Fruit fly (Drosophila melanogaster) whole organism, embryonic: ENCODE data around the gene Cyp313a2.
A peak's percentile ranks its signal among the peaks of the same experiment; 100 is the strongest.

Experiments
- Ada2b ChIP-seq: fragments of 200-800 bp; sonication (Bioruptor generic); IDR thresholded peaks from 2 replicates; pipeline ENCODE4 v1.3.6; 2022; ENCODE audit warnings: missing biosample characterization, missing genetic modification characterization
- Atf-2 ChIP-seq: fragments of 200-800 bp; sonication (Bioruptor generic); optimal IDR thresholded peaks from 2 replicates; lab custom pipeline; 2016; ENCODE audit warnings: missing biosample characterization, missing genetic modification characterization
- Bgb ChIP-seq: fragments of 200-800 bp; sonication (Bioruptor generic); IDR thresholded peaks from 2 replicates; pipeline ENCODE4 v1.3.6; 2022; ENCODE audit warnings: missing biosample characterization, missing genetic modification characterization; ENCODE audit not compliant: partially characterized antibody
- CG11456 ChIP-seq: fragments of 200-800 bp; sonication (Bioruptor generic); IDR thresholded peaks from 3 replicates; pipeline ENCODE4 v1.3.6; 2022; ENCODE audit warnings: missing biosample characterization, missing genetic modification characterization
- CG15269 ChIP-seq: fragments of 200-800 bp; sonication (Bioruptor generic); optimal IDR thresholded peaks from 2 replicates; lab custom pipeline; 2018; ENCODE audit warnings: missing biosample characterization, mild to moderate bottlenecking, missing genetic modification characterization, moderate library complexity
- CG17359 ChIP-seq: fragments of 200-800 bp; sonication (Bioruptor generic); optimal IDR thresholded peaks from 3 replicates; lab custom pipeline; 2018; ENCODE audit warnings: missing biosample characterization, mild to moderate bottlenecking, missing genetic modification characterization, moderate library complexity
- CG17361 ChIP-seq: fragments of 200-800 bp; sonication (Bioruptor generic); IDR thresholded peaks from 3 replicates; pipeline ENCODE4 v1.3.6; 2022; ENCODE audit warnings: missing biosample characterization, missing genetic modification characterization
- CG17568 ChIP-seq: fragments of 200-800 bp; sonication (Bioruptor generic); optimal IDR thresholded peaks from 2 replicates; lab custom pipeline; 2018; ENCODE audit warnings: missing biosample characterization, mild to moderate bottlenecking, missing genetic modification characterization, moderate library complexity
- CG2120 ChIP-seq: fragments of 200-800 bp; sonication (Bioruptor generic); optimal IDR thresholded peaks from 3 replicates; lab custom pipeline; 2016; ENCODE audit warnings: missing biosample characterization, missing genetic modification characterization
- CG32532 ChIP-seq: fragments of 200-800 bp; sonication (Bioruptor generic); IDR thresholded peaks from 2 replicates; pipeline ENCODE4 v1.3.6; 2022; ENCODE audit warnings: missing biosample characterization, missing genetic modification characterization
- CG42726 ChIP-seq: fragments of 200-800 bp; sonication (Bioruptor generic); IDR thresholded peaks from 2 replicates; pipeline ENCODE4 v1.3.6; 2022; ENCODE audit warnings: missing biosample characterization, missing genetic modification characterization; ENCODE audit not compliant: partially characterized antibody
- CG4360 ChIP-seq: fragments of 200-800 bp; sonication (Bioruptor generic); IDR thresholded peaks from 2 replicates; pipeline ENCODE4 v1.3.6; 2022; ENCODE audit warnings: missing biosample characterization, missing genetic modification characterization
- CG5953 ChIP-seq: fragments of 200-800 bp; sonication (Bioruptor generic); IDR thresholded peaks from 2 replicates; pipeline ENCODE4 v1.3.6; 2022; ENCODE audit warnings: missing biosample characterization, missing genetic modification characterization
- CG6272 ChIP-seq: fragments of 200-800 bp; sonication (Bioruptor generic); IDR thresholded peaks from 2 replicates; pipeline ENCODE4 v1.3.6; 2022; ENCODE audit warnings: missing biosample characterization, missing genetic modification characterization
- CG7928 ChIP-seq: fragments of 200-800 bp; sonication (Bioruptor generic); optimal IDR thresholded peaks from 2 replicates; lab custom pipeline; 2017; ENCODE audit warnings: missing biosample characterization, mild to moderate bottlenecking, missing genetic modification characterization
- CG8388 ChIP-seq: fragments of 200-800 bp; sonication (Bioruptor generic); optimal IDR thresholded peaks from 2 replicates; lab custom pipeline; 2019; ENCODE audit warnings: missing biosample characterization, mild to moderate bottlenecking, missing genetic modification characterization, moderate library complexity
- CG9876 ChIP-seq: fragments of 200-800 bp; sonication (Bioruptor generic); optimal IDR thresholded peaks from 2 replicates; lab custom pipeline; 2016; ENCODE audit warnings: missing biosample characterization, missing genetic modification characterization
- CoRest ChIP-seq: fragments of 200-800 bp; sonication (Bioruptor generic); optimal IDR thresholded peaks from 3 replicates; lab custom pipeline; 2018; ENCODE audit warnings: missing biosample characterization, mild to moderate bottlenecking, missing genetic modification characterization, moderate library complexity
- D19B ChIP-seq: fragments of 200-800 bp; sonication (Bioruptor generic); optimal IDR thresholded peaks from 2 replicates; lab custom pipeline; 2017; ENCODE audit warnings: missing biosample characterization, mild to moderate bottlenecking, missing genetic modification characterization
- E2f2 ChIP-seq: fragments of 200-800 bp; sonication (Bioruptor generic); IDR thresholded peaks from 2 replicates; pipeline ENCODE4 v1.3.6; 2022; ENCODE audit warnings: missing biosample characterization, missing genetic modification characterization
- Elba2 ChIP-seq: fragments of 200-800 bp; sonication (Bioruptor generic); optimal IDR thresholded peaks from 3 replicates; lab custom pipeline; 2016; ENCODE audit warnings: missing biosample characterization, missing genetic modification characterization
- Fer1 ChIP-seq: fragments of 200-800 bp; sonication (Bioruptor generic); optimal IDR thresholded peaks from 2 replicates; lab custom pipeline; 2017; ENCODE audit warnings: missing biosample characterization, mild to moderate bottlenecking, missing genetic modification characterization
- HmgD ChIP-seq: fragments of 200-800 bp; sonication (Bioruptor generic); optimal IDR thresholded peaks from 3 replicates; lab custom pipeline; 2016; ENCODE audit warnings: missing biosample characterization, missing genetic modification characterization
- HmgZ ChIP-seq: fragments of 200-800 bp; sonication (Bioruptor generic); optimal IDR thresholded peaks from 2 replicates; lab custom pipeline; 2018; ENCODE audit warnings: missing biosample characterization, mild to moderate bottlenecking, missing genetic modification characterization
- Hmx ChIP-seq: fragments of 200-800 bp; sonication (Bioruptor generic); optimal IDR thresholded peaks from 2 replicates; lab custom pipeline; 2016; ENCODE audit warnings: missing biosample characterization, missing genetic modification characterization
- Hr51 ChIP-seq, 2 experiments: fragments of 200-800 bp; sonication (Bioruptor generic); optimal IDR thresholded peaks; 2 replicates in 1 of 2; 3 replicates in 1 of 2; lab custom pipeline; 2016 to 2018; ENCODE audit warnings: missing biosample characterization in 2 of 2, missing genetic modification characterization in 2 of 2, mild to moderate bottlenecking in 1 of 2, moderate library complexity in 1 of 2
- Hr78 ChIP-seq, 2 experiments: fragments of 200-800 bp in 1 of 2; fragments of >200 bp in 1 of 2; sonication (Bioruptor generic) in 1 of 2; optimal IDR thresholded peaks; 2 replicates each; lab custom pipeline; 2017 to 2019; ENCODE audit warnings: missing biosample characterization in 2 of 2, missing genetic modification characterization in 2 of 2, mild to moderate bottlenecking in 1 of 2, moderate library complexity in 1 of 2
- Med ChIP-seq: fragments of 200-800 bp; sonication (Bioruptor generic); peaks from one replicate; lab custom pipeline; 2016; ENCODE audit warnings: missing biosample characterization, missing genetic modification characterization, mild to moderate bottlenecking, inconsistent platforms, moderate library complexity
- Oli ChIP-seq: fragments of 200-800 bp; sonication (Bioruptor generic); optimal IDR thresholded peaks from 2 replicates; lab custom pipeline; 2018; ENCODE audit warnings: missing biosample characterization, mild to moderate bottlenecking, missing genetic modification characterization, moderate library complexity
- Rfx ChIP-seq: fragments of 200-800 bp; sonication (Bioruptor generic); IDR thresholded peaks from 2 replicates; pipeline ENCODE4 v1.3.6; 2022; ENCODE audit warnings: missing biosample characterization, missing genetic modification characterization
- bigmax ChIP-seq: fragments of 200-800 bp; sonication (Bioruptor generic); optimal IDR thresholded peaks from 2 replicates; lab custom pipeline; 2018; ENCODE audit warnings: missing biosample characterization, mild to moderate bottlenecking, missing genetic modification characterization
- bsh ChIP-seq, 2 experiments: fragments of 200-800 bp; sonication (Bioruptor generic); optimal IDR thresholded peaks; 2 replicates each; lab custom pipeline; 2017 to 2018; ENCODE audit warnings: mild to moderate bottlenecking in 2 of 2, missing biosample characterization in 2 of 2, missing genetic modification characterization in 2 of 2, moderate library complexity in 1 of 2
- btn ChIP-seq: fragments of 200-800 bp; sonication (Bioruptor generic); optimal IDR thresholded peaks from 2 replicates; lab custom pipeline; 2016; ENCODE audit warnings: missing biosample characterization, missing genetic modification characterization
- da ChIP-seq: fragments of 200-800 bp; sonication (Bioruptor generic); optimal IDR thresholded peaks from 2 replicates; lab custom pipeline; 2016; ENCODE audit warnings: missing biosample characterization, missing genetic modification characterization
- eve ChIP-seq, 2 experiments: fragments of >200 bp; optimal IDR thresholded peaks; 2 replicates each; lab custom pipeline; 2017; ENCODE audit warnings: missing biosample characterization in 2 of 2, missing genetic modification characterization in 2 of 2
- ewg ChIP-seq: fragments of 200-800 bp; sonication (Bioruptor generic); optimal IDR thresholded peaks from 3 replicates; lab custom pipeline; 2017; ENCODE audit warnings: mild to moderate bottlenecking, missing biosample characterization, missing genetic modification reagents, missing genetic modification characterization
- ftz-f1 ChIP-seq: fragments of 200-800 bp; sonication (Bioruptor generic); optimal IDR thresholded peaks from 2 replicates; lab custom pipeline; 2016; ENCODE audit warnings: missing biosample characterization, missing genetic modification characterization
- fu2 ChIP-seq: fragments of 200-800 bp; sonication (Bioruptor generic); optimal IDR thresholded peaks from 2 replicates; lab custom pipeline; 2016; ENCODE audit warnings: missing biosample characterization, missing genetic modification characterization
- inv ChIP-seq: fragments of 200-800 bp; sonication (Bioruptor generic); IDR thresholded peaks from 2 replicates; pipeline ENCODE4 v1.3.6; 2022; ENCODE audit warnings: missing biosample characterization, missing genetic modification characterization; ENCODE audit not compliant: partially characterized antibody
- ken ChIP-seq: fragments of 200-800 bp; sonication (Bioruptor generic); IDR thresholded peaks from 3 replicates; pipeline ENCODE4 v1.3.6; 2022; ENCODE audit warnings: missing biosample characterization, missing genetic modification characterization
- knrl ChIP-seq: fragments of 200-800 bp; sonication (Bioruptor generic); IDR thresholded peaks from 3 replicates; pipeline ENCODE4 v1.3.6; 2022; ENCODE audit warnings: missing biosample characterization, missing genetic modification characterization; ENCODE audit not compliant: partially characterized antibody
- lab ChIP-seq: fragments of 200-800 bp; sonication (Bioruptor generic); optimal IDR thresholded peaks from 3 replicates; lab custom pipeline; 2017; ENCODE audit warnings: missing biosample characterization, missing genetic modification characterization, mild to moderate bottlenecking, moderate library complexity, missing genetic modification reagents
- nerfin-2 ChIP-seq: fragments of 200-800 bp; sonication (Bioruptor generic); IDR thresholded peaks from 2 replicates; pipeline ENCODE4 v1.3.6; 2022; ENCODE audit warnings: missing biosample characterization, missing genetic modification characterization; ENCODE audit not compliant: partially characterized antibody
- pfk ChIP-seq: fragments of 200-800 bp; sonication (Bioruptor generic); optimal IDR thresholded peaks from 2 replicates; lab custom pipeline; 2018; ENCODE audit warnings: missing biosample characterization, mild to moderate bottlenecking, missing genetic modification characterization, moderate library complexity
- repo ChIP-seq: fragments of 200-800 bp; sonication (Bioruptor generic); optimal IDR thresholded peaks from 2 replicates; lab custom pipeline; 2016; ENCODE audit warnings: missing biosample characterization, missing genetic modification characterization
- row ChIP-seq: fragments of 200-800 bp; sonication (Bioruptor generic); IDR thresholded peaks from 3 replicates; pipeline ENCODE4 v1.3.6; 2022; ENCODE audit warnings: missing biosample characterization, missing genetic modification characterization
- schlank ChIP-seq: fragments of 200-800 bp; sonication (Bioruptor generic); optimal IDR thresholded peaks from 2 replicates; lab custom pipeline; 2018; ENCODE audit warnings: missing biosample characterization, mild to moderate bottlenecking, missing genetic modification characterization
- sim ChIP-seq: fragments of 200-800 bp; sonication (Bioruptor generic); IDR thresholded peaks from 2 replicates; pipeline ENCODE4 v1.3.6; 2022; ENCODE audit warnings: missing biosample characterization, missing genetic modification characterization
- wor ChIP-seq: fragments of 200-800 bp; sonication (Bioruptor generic); IDR thresholded peaks from 2 replicates; pipeline ENCODE4 v1.3.6; 2022; ENCODE audit warnings: missing biosample characterization, missing genetic modification characterization

Cyp313a2 gene

DNA sequence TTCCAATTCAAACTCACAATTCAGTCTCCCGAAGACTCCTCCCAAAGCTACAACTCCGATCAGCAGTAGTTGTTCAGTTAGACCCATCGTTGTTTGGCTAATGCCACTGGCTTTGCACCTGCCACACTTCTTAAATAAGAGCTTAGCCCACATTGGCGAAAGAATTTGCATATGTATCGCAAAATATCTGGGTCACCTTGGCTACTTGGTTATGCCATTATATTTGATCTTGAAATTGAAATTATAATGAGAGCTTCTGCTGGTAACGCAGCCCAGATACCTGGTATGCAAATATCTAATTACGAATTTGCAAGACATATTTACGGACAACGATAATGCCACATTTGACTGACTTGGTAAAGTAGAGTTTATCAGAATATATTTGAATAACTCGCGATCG, 11.8 kb downstream of the Cyp313a2 start, which contains the start of gene CG17404:
Gene CG17404 (minus strand): TSS at position 101 of the 400 bp plus-strand sequence.
- TF ChIP-seq btn: no peak
- TF ChIP-seq CG17568 (GFP tag; lab: Kevin White, UChicago): no peak
- TF ChIP-seq Fer1: no peak
- no peak for TF ChIP-seq CG17359 (tag; lab: Kevin White, UChicago)
- TF ChIP-seq Atf-2 (GFP tag; lab: Kevin White, UChicago): no peak
- no peak for TF ChIP-seq CG2120
- no peak for TF ChIP-seq nerfin-2
- no peak for TF ChIP-seq lab (GFP tag; lab: Kevin White, UChicago)
- no peak for TF ChIP-seq CG9876 (GFP tag; lab: Kevin White, UChicago)

dm6 chr3R:12222093-12222492, 14.6 kb downstream of the Cyp313a2 start, which contains the start of gene Rsbp15:
Gene Rsbp15, plus strand, starts transcription at chr3R:12222387.
- TF ChIP-seq sim (GFP tag; lab: Robert Waterston, UW): no peak
- peak; percentile 23 for TF ChIP-seq HmgD (GFP tag; lab: Kevin White, UChicago)
- TF ChIP-seq wor (GFP tag; lab: Robert Waterston, UW): no peak
- TF ChIP-seq CoRest (tag; lab: Kevin White, UChicago): no peak
- no peak for TF ChIP-seq Ada2b (GFP tag; lab: Robert Waterston, UW)
- TF ChIP-seq bsh (GFP tag; optimal IDR thresholded peaks at IDR 0.05; lab: Kevin White, UChicago): no peak
- TF ChIP-seq Hr51 (GFP tag; optimal IDR thresholded peaks at IDR 0.05; lab: Kevin White, UChicago): no peak
- TF ChIP-seq CG15269 (tag; lab: Kevin White, UChicago): no peak
- TF ChIP-seq inv (GFP tag; lab: Robert Waterston, UW): peak; percentile 36; the same call in 1 of the 2 replicates
- TF ChIP-seq knrl (GFP tag; lab: Robert Waterston, UW): peak; percentile 51; the same call in 2 of the 3 replicates
- no peak for TF ChIP-seq da
- TF ChIP-seq Hmx (GFP tag; lab: Kevin White, UChicago): no peak
- no peak for TF ChIP-seq pfk (GFP tag; lab: Kevin White, UChicago)
- peak; percentile 33; the same call in 1 of the 2 replicates for TF ChIP-seq CG6272
- no peak for TF ChIP-seq Med (GFP tag; lab: Kevin White, UChicago)
- no peak for TF ChIP-seq ftz-f1
- no peak for TF ChIP-seq repo (GFP tag; lab: Kevin White, UChicago)
- TF ChIP-seq E2f2 (GFP tag; lab: Robert Waterston, UW): peak; percentile 39; the same call in 1 of the 2 replicates
- TF ChIP-seq CG4360: no peak
- TF ChIP-seq D19B (GFP tag; lab: Kevin White, UChicago): no peak
- TF ChIP-seq row (GFP tag; lab: Robert Waterston, UW): no peak
- no peak for TF ChIP-seq CG5953 (GFP tag; lab: Robert Waterston, UW)
- no peak for TF ChIP-seq CG7928
- TF ChIP-seq Rfx: peak; percentile 39; the same call in 1 of the 2 replicates
- TF ChIP-seq eve (GFP tag; optimal IDR thresholded peaks at IDR 0.05; lab: Kevin White, UChicago): no peak
- peak; percentile 30; the same call in 1 of the 3 replicates for TF ChIP-seq CG11456 (GFP tag; lab: Robert Waterston, UW)
- no peak for TF ChIP-seq schlank (tag; lab: Kevin White, UChicago)
- peak; percentile 6; the same call in 1 of the 2 replicates for TF ChIP-seq CG32532
- TF ChIP-seq HmgZ (tag; lab: Kevin White, UChicago): peak; percentile 61
- no peak for TF ChIP-seq ewg (GFP tag; lab: Kevin White, UChicago)
- 0 out of 2 replicates have a peak, but pooled peaks have one; percentile 48 for TF ChIP-seq CG42726 (GFP tag; lab: Robert Waterston, UW)
- no peak for TF ChIP-seq Elba2 (GFP tag; lab: Kevin White, UChicago)
- TF ChIP-seq Hr78 (GFP tag; optimal IDR thresholded peaks at IDR 0.05; lab: Kevin White, UChicago): no peak
- no peak for TF ChIP-seq CG17361 (GFP tag; lab: Robert Waterston, UW)
- peak; percentile 72 for TF ChIP-seq Bgb (GFP tag; lab: Robert Waterston, UW)
- TF ChIP-seq Oli (tag; lab: Kevin White, UChicago): no peak
- no peak for TF ChIP-seq CG8388 (GFP tag; lab: Kevin White, UChicago)
- no peak for TF ChIP-seq fu2
- TF ChIP-seq bigmax: no peak
- 0 out of 3 replicates have a peak, but pooled peaks have one; percentile 16 for TF ChIP-seq ken (GFP tag; lab: Robert Waterston, UW)
